Worm (Caenorhabditis elegans) whole organism, late embryonic: ENCODE measurements around the gene fbxc-7.

ENCODE experiments used
- C38D4.7 ChIP-seq: fragments of 200-800 bp; sonication (Bioruptor generic); optimal IDR thresholded peaks from 2 replicates; lab custom pipeline; 2018; ENCODE audit warnings: mild to moderate bottlenecking, missing genetic modification characterization, moderate library complexity, missing compliant biosample characterization
- T23F11.4 ChIP-seq: fragments of 200-800 bp; sonication (Bioruptor generic); optimal IDR thresholded peaks from 2 replicates; lab custom pipeline; 2018; ENCODE audit warnings: mild to moderate bottlenecking, missing genetic modification characterization, missing compliant biosample characterization
- Y22D7AL.16 ChIP-seq: sonication (generic microtip); optimal IDR thresholded peaks from 2 replicates; lab custom pipeline; 2016; ENCODE audit warnings: missing genetic modification characterization, missing compliant biosample characterization
- hlh-30 ChIP-seq: sonication (generic microtip); optimal IDR thresholded peaks from 2 replicates; lab custom pipeline; 2017; ENCODE audit warnings: antibody characterized with exemption, missing genetic modification characterization, missing compliant biosample characterization; ENCODE audit not compliant: insufficient read depth
- lin-11 ChIP-seq: fragments of 200-800 bp; sonication (Bioruptor generic); optimal IDR thresholded peaks from 2 replicates; lab custom pipeline; 2018; ENCODE audit warnings: mild to moderate bottlenecking, missing genetic modification characterization, missing compliant biosample characterization
- odd-2 ChIP-seq: sonication (generic microtip); optimal IDR thresholded peaks from 2 replicates; lab custom pipeline; 2017; ENCODE audit warnings: antibody characterized with exemption, mild to moderate bottlenecking, missing genetic modification characterization, missing compliant biosample characterization
- pros-1 ChIP-seq: fragments of 150-350 bp; optimal IDR thresholded peaks from 2 replicates; lab custom pipeline; 2014; ENCODE audit warnings: missing biosample characterization, missing genetic modification reagents, missing genetic modification characterization
- unc-55 ChIP-seq: sonication (generic microtip); optimal IDR thresholded peaks from 2 replicates; lab custom pipeline; 2017; ENCODE audit warnings: missing biosample characterization, missing genetic modification reagents, missing genetic modification characterization
- unc-86 ChIP-seq: sonication (generic microtip); optimal IDR thresholded peaks from 2 replicates; lab custom pipeline; 2016; ENCODE audit warnings: missing genetic modification characterization, missing compliant biosample characterization

ce11 chrII:915206-915605 lies 39.5 kb upstream of the fbxc-7 start:
- TF ChIP-seq T23F11.4 (no peak), hlh-30 (tag; lab: Kevin White, UChicago) (no peak), unc-86 (tag; lab: Kevin White, UChicago) (no peak), C38D4.7 (GFP tag; lab: Kevin White, UChicago) (no peak), Y22D7AL.16 (tag; lab: Kevin White, UChicago) (no peak), unc-55 (GFP tag; lab: Kevin White, UChicago) (no peak), lin-11 (no peak), pros-1 (tag; lab: Kevin White, UChicago) (no peak), odd-2 (tag; lab: Kevin White, UChicago) (no peak)
